Worm (Caenorhabditis elegans): Measurements from ENCODE around the gene fbxb-102.

ce11 chrII:12481645-12482044 is 1.1 kb upstream of the fbxb-102 start:
- no peak for TF ChIP-seq fos-1 (tag; optimal IDR thresholded peaks at IDR 0.05)
- TF ChIP-seq nfya-1 (tag; optimal IDR thresholded peaks at IDR 0.05; ENCODE audit: insufficient read depth): no peak
- no peak for TF ChIP-seq nhr-67 (tag; optimal IDR thresholded peaks at IDR 0.05)
- no peak for TF ChIP-seq egl-5 (tag; optimal IDR thresholded peaks at IDR 0.05)
- no peak for TF ChIP-seq nhr-25 (tag; optimal IDR thresholded peaks at IDR 0.05)
